Worm (Caenorhabditis elegans): ENCODE measurements around the gene F36H9.10.

- TF ChIP-seq elt-4 (tag; optimal IDR thresholded peaks at IDR 0.05) = no peak
- no peak for TF ChIP-seq lin-11 (tag; optimal IDR thresholded peaks at IDR 0.05)
- no peak for TF ChIP-seq T23F11.4 (GFP tag; optimal IDR thresholded peaks at IDR 0.05)
- TF ChIP-seq ceh-2 (tag; optimal IDR thresholded peaks at IDR 0.05) = no peak
- TF ChIP-seq mec-3 (tag; optimal IDR thresholded peaks at IDR 0.05; ENCODE audit: borderline replicate concordance) = no peak
- no peak for TF ChIP-seq nfya-1 (tag; optimal IDR thresholded peaks at IDR 0.05)
- no peak for TF ChIP-seq ama-1 (optimal IDR thresholded peaks at IDR 0.05)
- no peak for TF ChIP-seq pha-4 (tag; optimal IDR thresholded peaks at IDR 0.05)
- no peak for TF ChIP-seq ceh-45 (GFP tag; IDR thresholded peaks at IDR 0.05)
These were observed 23.0 kb upstream of the F36H9.10 start, which contains the start of gene F36H9.7 for ce11 chrV:1774874-1775589.

Measured in whole organism, late embryonic.